Fruit fly (Drosophila melanogaster) whole organism, embryonic: ENCODE data around the gene Tbc1d22.

Experiments
- Awh ChIP-seq: fragments of 200-800 bp; sonication (Bioruptor generic); IDR thresholded peaks from 2 replicates; pipeline ENCODE4, ENCODE4 v1.3.6; 2022; ENCODE audit warnings: missing biosample characterization, missing genetic modification characterization
- CG10431 ChIP-seq: fragments of 200-800 bp; sonication (Bioruptor generic); optimal IDR thresholded peaks from 3 replicates; lab custom pipeline; 2018; ENCODE audit warnings: missing biosample characterization, mild to moderate bottlenecking, missing genetic modification characterization
- CG10654 ChIP-seq: fragments of 200-800 bp; sonication (Bioruptor generic); optimal IDR thresholded peaks from 2 replicates; lab custom pipeline; 2016; ENCODE audit warnings: missing biosample characterization, missing genetic modification characterization
- CG10979 ChIP-seq: fragments of 200-800 bp; sonication (Bioruptor generic); optimal IDR thresholded peaks from 2 replicates; lab custom pipeline; 2018; ENCODE audit warnings: missing biosample characterization, mild to moderate bottlenecking, missing genetic modification characterization, moderate library complexity
- CG11085 ChIP-seq: fragments of 200-800 bp; sonication (Bioruptor generic); IDR thresholded peaks from 2 replicates; pipeline ENCODE4 v1.3.6; 2022; ENCODE audit warnings: missing biosample characterization, missing genetic modification characterization
- CG12071 ChIP-seq: fragments of 200-800 bp; sonication (Bioruptor generic); optimal IDR thresholded peaks from 3 replicates; lab custom pipeline; 2018; ENCODE audit warnings: missing biosample characterization, mild to moderate bottlenecking, missing genetic modification characterization
- CG12299 ChIP-seq: fragments of 200-800 bp; sonication (Bioruptor generic); optimal IDR thresholded peaks from 2 replicates; lab custom pipeline; 2018; ENCODE audit warnings: missing biosample characterization, mild to moderate bottlenecking, missing genetic modification characterization
- CG13894 ChIP-seq: fragments of 200-800 bp; sonication (Bioruptor generic); optimal IDR thresholded peaks from 3 replicates; lab custom pipeline; 2018; ENCODE audit warnings: missing biosample characterization, mild to moderate bottlenecking, missing genetic modification characterization, moderate library complexity
- CG14050 ChIP-seq: fragments of 200-800 bp; sonication (Bioruptor generic); IDR thresholded peaks from 3 replicates; pipeline ENCODE4 v1.3.6; 2022; ENCODE audit warnings: missing biosample characterization, missing genetic modification characterization
- CG1529 ChIP-seq: fragments of 200-800 bp; sonication (Bioruptor generic); optimal IDR thresholded peaks from 3 replicates; lab custom pipeline; 2018; ENCODE audit warnings: missing biosample characterization, missing genetic modification characterization
- CG15479 ChIP-seq: fragments of 200-800 bp; sonication (Bioruptor generic); optimal IDR thresholded peaks from 3 replicates; lab custom pipeline; 2019; ENCODE audit warnings: missing biosample characterization, mild to moderate bottlenecking, missing genetic modification characterization, moderate library complexity
- CG17829 ChIP-seq: fragments of 200-800 bp; optimal IDR thresholded peaks from 2 replicates; lab custom pipeline; 2019; ENCODE audit warnings: missing biosample characterization, mild to moderate bottlenecking, missing genetic modification characterization, moderate library complexity
- CG1832 ChIP-seq: fragments of 200-800 bp; sonication (Bioruptor generic); optimal IDR thresholded peaks from 2 replicates; lab custom pipeline; 2017; ENCODE audit warnings: missing biosample characterization, mild to moderate bottlenecking, missing genetic modification characterization, inconsistent platforms
- CG2116 ChIP-seq: fragments of 200-800 bp; sonication (Bioruptor generic); optimal IDR thresholded peaks from 3 replicates; lab custom pipeline; 2018; ENCODE audit warnings: missing biosample characterization, mild to moderate bottlenecking, missing genetic modification characterization
- CG30431 ChIP-seq: fragments of 200-800 bp; sonication (Bioruptor generic); optimal IDR thresholded peaks from 2 replicates; lab custom pipeline; 2017; ENCODE audit warnings: missing biosample characterization, missing genetic modification characterization
- CG3847 ChIP-seq: fragments of 200-800 bp; sonication (Bioruptor generic); IDR thresholded peaks from 2 replicates; pipeline ENCODE4 v1.3.6; 2022; ENCODE audit warnings: missing biosample characterization, missing genetic modification characterization
- CG43689 ChIP-seq: fragments of 200-800 bp; sonication (Bioruptor generic); IDR thresholded peaks from 2 replicates; pipeline ENCODE4 v1.3.6; 2022; ENCODE audit warnings: missing biosample characterization, missing genetic modification characterization
- CG4707 ChIP-seq: fragments of 200-800 bp; sonication (Bioruptor generic); optimal IDR thresholded peaks from 2 replicates; lab custom pipeline; 2018; ENCODE audit warnings: missing biosample characterization, mild to moderate bottlenecking, missing genetic modification characterization, moderate library complexity
- CG5180 ChIP-seq: fragments of 200-800 bp; sonication (Bioruptor generic); optimal IDR thresholded peaks from 3 replicates; lab custom pipeline; 2017; ENCODE audit warnings: missing biosample characterization, missing genetic modification characterization, mild to moderate bottlenecking, moderate library complexity, missing genetic modification reagents
- CG6175 ChIP-seq: fragments of 200-800 bp; sonication (Bioruptor generic); IDR thresholded peaks from 3 replicates; pipeline ENCODE4 v1.3.6; 2022; ENCODE audit warnings: missing biosample characterization, missing genetic modification characterization
- CG6254 ChIP-seq: fragments of 200-800 bp; sonication (Bioruptor generic); optimal IDR thresholded peaks from 3 replicates; lab custom pipeline; 2017; ENCODE audit warnings: mild to moderate bottlenecking, missing biosample characterization, missing genetic modification reagents, missing genetic modification characterization
- CG6683 ChIP-seq: fragments of 200-800 bp; sonication (Bioruptor generic); optimal IDR thresholded peaks from 2 replicates; lab custom pipeline; 2017; ENCODE audit warnings: missing biosample characterization, mild to moderate bottlenecking, missing genetic modification characterization, missing genetic modification reagents
- CG8478 ChIP-seq: fragments of >200 bp; optimal IDR thresholded peaks from 2 replicates; lab custom pipeline; 2018
- CG9932 ChIP-seq: fragments of 200-800 bp; sonication (Bioruptor generic); IDR thresholded peaks from 2 replicates; pipeline ENCODE4 v1.3.6; 2022; ENCODE audit warnings: missing biosample characterization, missing genetic modification characterization
- Camta ChIP-seq: fragments of 200-800 bp; sonication (Bioruptor generic); optimal IDR thresholded peaks from 2 replicates; lab custom pipeline; 2016; ENCODE audit warnings: missing biosample characterization, missing genetic modification characterization
- CkIIα-i1 ChIP-seq: fragments of 200-800 bp; sonication (Bioruptor generic); IDR thresholded peaks from 2 replicates; pipeline ENCODE4 v1.3.6; 2022; ENCODE audit warnings: missing biosample characterization, missing genetic modification characterization
- E2f1 ChIP-seq: fragments of 200-800 bp; sonication (Bioruptor generic); IDR thresholded peaks from 2 replicates; pipeline ENCODE4 v1.3.6; 2022; ENCODE audit warnings: missing biosample characterization, missing genetic modification characterization
- Ets97D ChIP-seq: fragments of 200-800 bp; sonication (Bioruptor generic); optimal IDR thresholded peaks from 3 replicates; lab custom pipeline; 2016; ENCODE audit warnings: missing biosample characterization, missing genetic modification characterization
- NfI ChIP-seq: fragments of 200-800 bp; sonication (Bioruptor generic); optimal IDR thresholded peaks from 3 replicates; lab custom pipeline; 2018; ENCODE audit warnings: missing biosample characterization, mild to moderate bottlenecking, missing genetic modification characterization, moderate library complexity
- Rfx ChIP-seq: fragments of 200-800 bp; sonication (Bioruptor generic); IDR thresholded peaks from 2 replicates; pipeline ENCODE4 v1.3.6; 2022; ENCODE audit warnings: missing biosample characterization, missing genetic modification characterization
- Vsx1 ChIP-seq: fragments of 200-800 bp; sonication (Bioruptor generic); optimal IDR thresholded peaks from 2 replicates; lab custom pipeline; 2017; ENCODE audit warnings: missing biosample characterization, mild to moderate bottlenecking, missing genetic modification characterization, missing genetic modification reagents
- ap ChIP-seq: fragments of 200-800 bp; sonication (Bioruptor generic); IDR thresholded peaks from 2 replicates; pipeline ENCODE4 v1.3.6; 2022; ENCODE audit warnings: missing biosample characterization, missing genetic modification characterization
- corto ChIP-seq: fragments of 200-800 bp; sonication (Bioruptor generic); optimal IDR thresholded peaks from 2 replicates; lab custom pipeline; 2016; ENCODE audit warnings: missing biosample characterization, mild to moderate bottlenecking, missing genetic modification characterization, moderate library complexity
- croc ChIP-seq: fragments of 200-800 bp; sonication (Bioruptor generic); conservative IDR thresholded peaks from 3 replicates; pipeline ENCODE4 v1.3.6; 2022; ENCODE audit warnings: missing biosample characterization, missing genetic modification characterization
- crol ChIP-seq: fragments of 200-800 bp; sonication (Bioruptor generic); IDR thresholded peaks from 2 replicates; pipeline ENCODE4 v1.3.6; 2022; ENCODE audit warnings: missing biosample characterization, missing genetic modification characterization
- crp ChIP-seq, 2 experiments: fragments of 200-800 bp; sonication (Bioruptor generic); optimal IDR thresholded peaks; 2 replicates in 1 of 2; 3 replicates in 1 of 2; lab custom pipeline; 2017; ENCODE audit warnings: missing biosample characterization in 2 of 2, missing genetic modification characterization in 2 of 2, mild to moderate bottlenecking in 1 of 2, moderate library complexity in 1 of 2
- dm ChIP-seq: fragments of 200-800 bp; sonication (Bioruptor generic); optimal IDR thresholded peaks from 3 replicates; lab custom pipeline; 2016; ENCODE audit warnings: missing biosample characterization, missing genetic modification characterization
- dmrt99B ChIP-seq: fragments of 200-800 bp; sonication (Bioruptor generic); optimal IDR thresholded peaks from 2 replicates; lab custom pipeline; 2018; ENCODE audit warnings: missing biosample characterization, mild to moderate bottlenecking, missing genetic modification characterization, moderate library complexity
- eve ChIP-seq, 2 experiments: fragments of >200 bp; optimal IDR thresholded peaks; 2 replicates each; lab custom pipeline; 2017; ENCODE audit warnings: missing biosample characterization in 2 of 2, missing genetic modification characterization in 2 of 2
- fd3F ChIP-seq: fragments of 200-800 bp; sonication (Bioruptor generic); optimal IDR thresholded peaks from 2 replicates; lab custom pipeline; 2018; ENCODE audit warnings: missing biosample characterization, mild to moderate bottlenecking, missing genetic modification characterization, moderate library complexity
- ftz-f1 ChIP-seq: fragments of 200-800 bp; sonication (Bioruptor generic); optimal IDR thresholded peaks from 2 replicates; lab custom pipeline; 2016; ENCODE audit warnings: missing biosample characterization, missing genetic modification characterization
- gcm ChIP-seq: fragments of 200-800 bp; sonication (Bioruptor generic); optimal IDR thresholded peaks from 2 replicates; lab custom pipeline; 2019; ENCODE audit warnings: missing biosample characterization, mild to moderate bottlenecking, missing genetic modification characterization, moderate library complexity
- her ChIP-seq: fragments of 200-800 bp; sonication (Bioruptor generic); optimal IDR thresholded peaks from 2 replicates; lab custom pipeline; 2016; ENCODE audit warnings: missing biosample characterization, missing genetic modification characterization
- jumu ChIP-seq: fragments of 200-800 bp; sonication (Bioruptor generic); optimal IDR thresholded peaks from 3 replicates; lab custom pipeline; 2016; ENCODE audit warnings: missing biosample characterization, missing genetic modification characterization
- lbe ChIP-seq: fragments of 200-800 bp; sonication (Bioruptor generic); optimal IDR thresholded peaks from 2 replicates; lab custom pipeline; 2016; ENCODE audit warnings: missing biosample characterization, mild to moderate bottlenecking, missing genetic modification characterization
- lov ChIP-seq, 2 experiments: fragments of 200-800 bp in 1 of 2; fragments of >200 bp in 1 of 2; sonication (Bioruptor generic) in 1 of 2; IDR thresholded peaks in 1 of 2; optimal IDR thresholded peaks in 1 of 2; 2 replicates in 1 of 2; 3 replicates in 1 of 2; pipeline versions ENCODE4 v1.3.6 to Lab custom; 2017 to 2022; ENCODE audit warnings: missing biosample characterization in 1 of 2, missing genetic modification characterization in 1 of 2
- peb ChIP-seq: fragments of 200-800 bp; sonication (Bioruptor generic); IDR thresholded peaks from 2 replicates; pipeline ENCODE4 v1.3.6; 2022; ENCODE audit warnings: missing biosample characterization, missing genetic modification characterization
- pnt ChIP-seq: fragments of 200-800 bp; sonication (Bioruptor generic); optimal IDR thresholded peaks from 3 replicates; lab custom pipeline; 2016; ENCODE audit warnings: missing biosample characterization, missing genetic modification characterization
- zen2 ChIP-seq: fragments of 200-800 bp; sonication (Bioruptor generic); IDR thresholded peaks from 3 replicates; pipeline ENCODE4 v1.3.6; 2022; ENCODE audit warnings: missing biosample characterization, missing genetic modification characterization; ENCODE audit not compliant: partially characterized antibody

The Tbc1d22 gene

DNA sequence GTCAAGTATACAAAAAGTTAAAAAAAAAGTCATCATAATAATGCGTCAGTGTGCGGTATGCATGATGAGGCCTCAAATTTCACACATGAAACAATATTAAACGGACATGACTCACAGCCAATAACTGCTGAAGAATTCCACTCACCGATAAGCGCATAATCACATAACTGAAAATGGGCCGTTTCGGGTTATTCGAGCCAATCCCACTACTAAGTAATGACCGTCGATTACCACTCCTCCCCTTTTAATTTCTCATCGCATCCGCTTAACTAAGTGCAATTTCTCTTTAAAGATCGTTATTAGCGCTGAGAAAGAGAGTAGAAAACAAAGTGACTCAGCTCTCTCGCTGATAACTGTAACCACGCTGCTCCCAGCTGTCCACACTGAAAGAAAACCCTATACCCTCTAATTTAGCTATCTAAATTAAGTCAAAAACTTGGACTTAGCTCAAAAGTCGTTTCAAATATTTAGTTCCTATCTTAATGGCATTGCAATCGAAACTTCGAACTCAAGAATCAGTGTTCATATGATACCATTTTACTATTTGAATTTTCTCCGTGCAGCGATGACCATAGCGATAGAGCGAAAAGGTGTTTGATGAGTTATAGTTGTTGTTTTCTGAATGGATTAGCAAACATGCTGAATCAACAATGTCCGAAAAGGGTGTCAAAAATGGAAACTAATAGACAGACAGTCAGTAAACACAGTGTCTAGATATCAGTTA is 10.9 kb downstream of the Tbc1d22 start (continued):
- TF ChIP-seq crp (GFP tag; optimal IDR thresholded peaks at IDR 0.05; lab: Kevin White, UChicago) (peak in 1 of 2 experiments; percentile 65), CG8478 (no peak), CG10431 (GFP tag; lab: Kevin White, UChicago) (peak; percentile 26), fd3F (GFP tag; lab: Kevin White, UChicago) (peak; percentile 77), lbe (GFP tag; lab: Kevin White, UChicago) (peak; percentile 52), Camta (GFP tag; lab: Kevin White, UChicago) (peak; percentile 83), crol (GFP tag; lab: Robert Waterston, UW) (no peak), CG11085 (GFP tag; lab: Robert Waterston, UW) (peak; percentile 57; the same call in 1 of the 2 replicates), eve (GFP tag; optimal IDR thresholded peaks at IDR 0.05; lab: Kevin White, UChicago) (no peak), CG1529 (GFP tag; lab: Kevin White, UChicago) (peak; percentile 82), CG2116 (GFP tag; lab: Kevin White, UChicago) (peak; percentile 52), Rfx (GFP tag; lab: Robert Waterston, UW) (peak; percentile 94), CG1832 (GFP tag; lab: Kevin White, UChicago) (no peak), dm (GFP tag; lab: Kevin White, UChicago) (peak; percentile 81), jumu (GFP tag; lab: Kevin White, UChicago) (peak; percentile 90), CG4707 (GFP tag; lab: Kevin White, UChicago) (peak; percentile 84), zen2 (GFP tag; lab: Robert Waterston, UW) (no peak), CG6683 (GFP tag; lab: Kevin White, UChicago) (no peak), croc (GFP tag; lab: Robert Waterston, UW) (peak; percentile 78), CG15479 (GFP tag; lab: Kevin White, UChicago) (no peak), CG17829 (tag; lab: Kevin White, UChicago) (peak; percentile 87), CG14050 (GFP tag; lab: Robert Waterston, UW) (peak; percentile 74), CG9932 (GFP tag; lab: Robert Waterston, UW) (peak; percentile 80), NfI (GFP tag; lab: Kevin White, UChicago) (peak; percentile 87), CG10979 (tag; lab: Kevin White, UChicago) (peak; percentile 85), Vsx1 (GFP tag; lab: Kevin White, UChicago) (peak; percentile 83), Awh (GFP tag; lab: Robert Waterston, UW) (peak; percentile 89), dmrt99B (tag; lab: Kevin White, UChicago) (peak; percentile 90), ap (GFP tag; lab: Robert Waterston, UW) (peak; percentile 78), lov (optimal IDR thresholded peaks at IDR 0.05; lab: Kevin White, UChicago) (no peak), lov (GFP tag; IDR thresholded peaks at IDR 0.05; lab: Robert Waterston, UW) (peak; percentile 55; the same call in 1 of the 3 replicates), her (GFP tag; lab: Kevin White, UChicago) (peak; percentile 90), CG12299 (tag; lab: Kevin White, UChicago) (peak; percentile 78), peb (peak; percentile 74), CG43689 (peak; percentile 65), corto (GFP tag; lab: Kevin White, UChicago) (no peak), Ets97D (GFP tag; lab: Kevin White, UChicago) (peak; percentile 68), CG12071 (GFP tag; lab: Kevin White, UChicago) (peak; percentile 54), CG13894 (tag; lab: Kevin White, UChicago) (peak; percentile 21), ftz-f1 (GFP tag; lab: Kevin White, UChicago) (no peak), CkIIα-i1 (GFP tag; lab: Robert Waterston, UW) (no peak; the same call in 1 of the 2 replicates), CG3847 (peak; percentile 78), CG30431 (peak; percentile 78), CG6254 (GFP tag; lab: Kevin White, UChicago) (peak; percentile 66), CG5180 (GFP tag; lab: Kevin White, UChicago) (peak; percentile 40), gcm (GFP tag; lab: Kevin White, UChicago) (peak; percentile 86), pnt (peak; percentile 87), CG6175 (GFP tag; lab: Robert Waterston, UW) (peak; percentile 46; the same call in 1 of the 3 replicates), CG10654 (peak; percentile 59), E2f1 (peak; percentile 76)
